Worm (Caenorhabditis elegans) whole organism, young adult: Measurements from ENCODE around the gene lpd-7.

Experiments
- B0019.2 ChIP-seq: fragments of 200-800 bp; sonication (Bioruptor generic); conservative IDR thresholded peaks from 2 replicates; pipeline ENCODE4 v1.3.6; 2022; ENCODE audit warnings: missing genetic modification reagents, missing genetic modification characterization, missing compliant biosample characterization
- B0035.1 ChIP-seq: sonication (generic microtip); optimal IDR thresholded peaks from 2 replicates; lab custom pipeline; 2016; ENCODE audit warnings: missing genetic modification characterization, mild to moderate bottlenecking, missing compliant biosample characterization, missing genotype, missing genetic modification reagents
- F33H1.4 ChIP-seq: fragments of 200-800 bp; sonication (Bioruptor generic); IDR thresholded peaks from 2 replicates; pipeline ENCODE4 v1.3.6; 2022; ENCODE audit warnings: missing genetic modification reagents, missing genetic modification characterization, missing compliant biosample characterization
- F52B5.7 ChIP-seq: sonication (generic microtip); optimal IDR thresholded peaks from 2 replicates; lab custom pipeline; 2016; ENCODE audit warnings: mild to moderate bottlenecking, missing genetic modification characterization, missing compliant biosample characterization
- K11D2.4 ChIP-seq: fragments of 200-800 bp; sonication (Bioruptor generic); IDR thresholded peaks from 2 replicates; pipeline ENCODE4 v1.3.6; 2022; ENCODE audit warnings: missing genetic modification reagents, missing genetic modification characterization, missing compliant biosample characterization
- K12H6.12 ChIP-seq: fragments of 200-800 bp; sonication (Bioruptor generic); optimal IDR thresholded peaks from 2 replicates; lab custom pipeline; 2018; ENCODE audit warnings: mild to moderate bottlenecking, missing genetic modification characterization, missing compliant biosample characterization
- Y53G8AR.9 ChIP-seq: fragments of 200-800 bp; sonication (Bioruptor generic); conservative IDR thresholded peaks from 2 replicates; pipeline ENCODE4 v1.3.6; 2022; ENCODE audit warnings: missing genetic modification reagents, missing genetic modification characterization, missing compliant biosample characterization
- Y95B8A.8 ChIP-seq: fragments of 200-800 bp; sonication (Bioruptor generic); IDR thresholded peaks from 2 replicates; pipeline ENCODE4 v1.3.6; 2022; ENCODE audit warnings: missing genetic modification reagents, missing genetic modification characterization, missing compliant biosample characterization
- ZK185.1 ChIP-seq: sonication (generic microtip); optimal IDR thresholded peaks from 2 replicates; lab custom pipeline; 2016; ENCODE audit warnings: mild to moderate bottlenecking, missing genetic modification characterization, missing compliant biosample characterization; ENCODE audit not compliant: poor library complexity, severe bottlenecking
- aptf-2 ChIP-seq: fragments of 200-800 bp; sonication (Bioruptor generic); conservative IDR thresholded peaks from 2 replicates; pipeline ENCODE4 v1.3.6; 2022; ENCODE audit warnings: missing genetic modification reagents, missing genetic modification characterization, missing compliant biosample characterization
- athp-1 ChIP-seq: sonication (generic microtip); optimal IDR thresholded peaks from 2 replicates; lab custom pipeline; 2017; ENCODE audit warnings: mild to moderate bottlenecking, missing genetic modification characterization, missing compliant biosample characterization
- attf-5 ChIP-seq: fragments of 200-800 bp; sonication (Bioruptor generic); optimal IDR thresholded peaks from 2 replicates; lab custom pipeline; 2018; ENCODE audit warnings: mild to moderate bottlenecking, missing genetic modification characterization, missing compliant biosample characterization
- cebp-1 ChIP-seq, 2 experiments: fragments of 200-800 bp in 1 of 2; sonication (Bioruptor generic) in 1 of 2; sonication (generic microtip) in 1 of 2; IDR thresholded peaks in 1 of 2; optimal IDR thresholded peaks in 1 of 2; 2 replicates each; pipeline versions ENCODE4 v1.3.6 to Lab custom; 2017 to 2022; ENCODE audit warnings: missing compliant biosample characterization in 2 of 2, missing genetic modification characterization in 2 of 2, mild to moderate bottlenecking in 1 of 2, missing genetic modification reagents in 1 of 2, moderate library complexity in 1 of 2
- ceh-27 ChIP-seq: fragments of 200-800 bp; sonication (Bioruptor generic); optimal IDR thresholded peaks from 2 replicates; lab custom pipeline; 2018; ENCODE audit warnings: mild to moderate bottlenecking, missing genetic modification characterization, moderate library complexity, missing compliant biosample characterization
- ceh-58 ChIP-seq: fragments of 200-800 bp; sonication (Bioruptor generic); IDR thresholded peaks from 2 replicates; pipeline ENCODE4 v1.3.6; 2022; ENCODE audit warnings: missing genetic modification characterization, missing compliant biosample characterization
- chd-7 ChIP-seq: sonication (generic microtip); optimal IDR thresholded peaks from 2 replicates; lab custom pipeline; 2016; ENCODE audit warnings: mild to moderate bottlenecking, missing genetic modification characterization, moderate library complexity, missing compliant biosample characterization
- die-1 ChIP-seq: sonication (generic microtip); optimal IDR thresholded peaks from 2 replicates; lab custom pipeline; 2016; ENCODE audit warnings: missing genotype, mild to moderate bottlenecking, missing genetic modification characterization, missing compliant biosample characterization
- egl-44 ChIP-seq: fragments of 200-800 bp; sonication (Bioruptor generic); IDR thresholded peaks from 2 replicates; pipeline ENCODE4 v1.3.6; 2022; ENCODE audit warnings: missing genetic modification reagents, missing genetic modification characterization, missing compliant biosample characterization
- egrh-3 ChIP-seq: fragments of 200-800 bp; sonication (Bioruptor generic); IDR thresholded peaks from 2 replicates; pipeline ENCODE4 v1.3.6; 2022; ENCODE audit warnings: missing genetic modification reagents, missing genetic modification characterization, missing compliant biosample characterization
- ets-4 ChIP-seq: fragments of 200-800 bp; sonication (Bioruptor generic); optimal IDR thresholded peaks from 2 replicates; lab custom pipeline; 2018; ENCODE audit warnings: mild to moderate bottlenecking, missing genetic modification characterization, missing compliant biosample characterization
- gei-17 ChIP-seq: fragments of 200-800 bp; sonication (Bioruptor generic); optimal IDR thresholded peaks from 2 replicates; lab custom pipeline; 2018; ENCODE audit warnings: mild to moderate bottlenecking, missing genetic modification characterization, missing compliant biosample characterization
- hmg-1.2 ChIP-seq: fragments of 200-800 bp; sonication (Bioruptor generic); IDR thresholded peaks from 2 replicates; pipeline ENCODE4 v1.3.6; 2022; ENCODE audit warnings: missing genetic modification reagents, missing genetic modification characterization, missing compliant biosample characterization
- hmg-20 ChIP-seq: fragments of 200-800 bp; sonication (Bioruptor generic); IDR thresholded peaks from 2 replicates; pipeline ENCODE4 v1.3.6; 2022; ENCODE audit warnings: missing genetic modification reagents, missing genetic modification characterization, missing compliant biosample characterization
- lag-1 ChIP-seq: fragments of 200-800 bp; sonication (Bioruptor generic); IDR thresholded peaks from 2 replicates; pipeline ENCODE4 v1.3.6; 2022; ENCODE audit warnings: missing genetic modification reagents, missing genetic modification characterization, missing compliant biosample characterization
- let-526 ChIP-seq: fragments of 200-800 bp; sonication (Bioruptor generic); IDR thresholded peaks from 2 replicates; pipeline ENCODE4 v1.3.6; 2022; ENCODE audit warnings: missing genetic modification reagents, missing genetic modification characterization, missing compliant biosample characterization
- let-607 ChIP-seq, 2 experiments: fragments of 200-800 bp in 1 of 2; sonication (Bioruptor generic) in 1 of 2; sonication (generic microtip) in 1 of 2; optimal IDR thresholded peaks; 2 replicates each; lab custom pipeline; 2016 to 2018; ENCODE audit warnings: mild to moderate bottlenecking in 2 of 2, missing compliant biosample characterization in 2 of 2, missing genetic modification characterization in 2 of 2, moderate library complexity in 2 of 2, missing genotype in 1 of 2
- lin-35 ChIP-seq, 3 experiments: fragments of 150-350 bp in 2 of 3; sonication (generic microtip) in 1 of 3; optimal IDR thresholded peaks; 2 replicates each; lab custom pipeline; 2014 to 2018; ENCODE audit warnings: missing biosample characterization in 3 of 3, missing genetic modification characterization in 3 of 3, missing genetic modification reagents in 3 of 3
- lin-40 ChIP-seq: sonication (generic microtip); optimal IDR thresholded peaks from 2 replicates; lab custom pipeline; 2016; ENCODE audit warnings: missing genetic modification characterization, mild to moderate bottlenecking, missing compliant biosample characterization, missing genotype, missing genetic modification reagents
- lin-54 ChIP-seq: fragments of 200-800 bp; sonication (Bioruptor generic); optimal IDR thresholded peaks from 2 replicates; lab custom pipeline; 2018; ENCODE audit warnings: mild to moderate bottlenecking, missing genetic modification characterization, missing compliant biosample characterization
- madf-6 ChIP-seq: fragments of 200-800 bp; sonication (Bioruptor generic); IDR thresholded peaks from 2 replicates; pipeline ENCODE4 v1.3.6; 2022; ENCODE audit warnings: missing genetic modification reagents, missing genetic modification characterization, missing compliant biosample characterization
- nfyb-1 ChIP-seq: fragments of 200-800 bp; sonication (Bioruptor generic); IDR thresholded peaks from 2 replicates; pipeline ENCODE4 v1.3.6; 2022; ENCODE audit warnings: missing genetic modification reagents, missing genetic modification characterization, missing compliant biosample characterization
- nhr-80 ChIP-seq: sonication (generic microtip); optimal IDR thresholded peaks from 2 replicates; lab custom pipeline; 2016; ENCODE audit warnings: missing genetic modification characterization, missing compliant biosample characterization
- nhr-90 ChIP-seq: sonication (generic microtip); optimal IDR thresholded peaks from 2 replicates; lab custom pipeline; 2016; ENCODE audit warnings: missing genotype, mild to moderate bottlenecking, missing genetic modification characterization, missing compliant biosample characterization
- pbrm-1 ChIP-seq: fragments of 200-800 bp; sonication (Bioruptor generic); IDR thresholded peaks from 2 replicates; pipeline ENCODE4 v1.3.6; 2022; ENCODE audit warnings: missing genetic modification reagents, missing genetic modification characterization, missing compliant biosample characterization
- rcor-1 ChIP-seq: fragments of 200-800 bp; sonication (Bioruptor generic); IDR thresholded peaks from 2 replicates; pipeline ENCODE4 v1.3.6; 2022; ENCODE audit warnings: missing genetic modification reagents, missing genetic modification characterization, missing compliant biosample characterization
- repo-1 ChIP-seq: sonication (generic microtip); optimal IDR thresholded peaks from 2 replicates; lab custom pipeline; 2017; ENCODE audit warnings: mild to moderate bottlenecking, missing genetic modification characterization, missing compliant biosample characterization
- rpc-1 ChIP-seq, 2 experiments: fragments of 150-350 bp in 1 of 2; sonication (generic microtip) in 1 of 2; optimal IDR thresholded peaks; 2 replicates each; lab custom pipeline; 2014 to 2018; ENCODE audit warnings: missing biosample characterization in 1 of 2, missing genetic modification characterization in 1 of 2, missing genetic modification reagents in 1 of 2, missing genotype in 1 of 2
- snpc-4 ChIP-seq, 5 experiments: fragments of 150-350 bp in 1 of 5; sonication (generic microtip) in 4 of 5; optimal IDR thresholded peaks; 2 replicates each; lab custom pipeline; 2014 to 2018; ENCODE audit warnings: missing genetic modification characterization in 5 of 5, missing biosample characterization in 3 of 5, antibody characterized with exemption in 2 of 5, mild to moderate bottlenecking in 2 of 5, missing compliant biosample characterization in 2 of 5, missing genotype in 2 of 5, moderate library complexity in 2 of 5, missing genetic modification reagents in 1 of 5
- somi-1 ChIP-seq: fragments of 200-800 bp; sonication (Bioruptor generic); optimal IDR thresholded peaks from 2 replicates; lab custom pipeline; 2018; ENCODE audit warnings: mild to moderate bottlenecking, missing genetic modification characterization, missing compliant biosample characterization
- tbp1 ChIP-seq: fragments of 200-800 bp; sonication (Bioruptor generic); optimal IDR thresholded peaks from 2 replicates; lab custom pipeline; 2018; ENCODE audit warnings: mild to moderate bottlenecking, missing genetic modification characterization, missing compliant biosample characterization
- tlf-1 ChIP-seq: fragments of 200-800 bp; sonication (Bioruptor generic); optimal IDR thresholded peaks from 2 replicates; lab custom pipeline; 2018; ENCODE audit warnings: mild to moderate bottlenecking, missing genetic modification characterization, missing compliant biosample characterization
- unc-62 ChIP-seq: fragments of 150-350 bp; optimal IDR thresholded peaks from 2 replicates; lab custom pipeline; 2014; ENCODE audit warnings: missing biosample characterization, missing genetic modification reagents, missing genetic modification characterization
- zim-3 ChIP-seq: sonication (generic microtip); optimal IDR thresholded peaks from 2 replicates; lab custom pipeline; 2017; ENCODE audit warnings: mild to moderate bottlenecking, missing genetic modification characterization, moderate library complexity, missing compliant biosample characterization
- ztf-18 ChIP-seq: sonication (generic microtip); optimal IDR thresholded peaks from 2 replicates; lab custom pipeline; 2016; ENCODE audit warnings: missing genotype, mild to moderate bottlenecking, missing genetic modification characterization, missing compliant biosample characterization
- ztf-25 ChIP-seq: fragments of 200-800 bp; sonication (Bioruptor generic); IDR thresholded peaks from 2 replicates; pipeline ENCODE4 v1.3.6; 2022; ENCODE audit warnings: missing genetic modification reagents, missing genetic modification characterization, missing compliant biosample characterization

The lpd-7 gene

ce11 chrIII:7570083-7570695 is 3.0 kb upstream of the lpd-7 start, which contains the start of gene R13A5.7:
TSS of gene R13A5.7 (minus strand) at chrIII:7570133.
- TF ChIP-seq lag-1 (GFP tag; lab: Robert Waterston, UW), result no peak
- peak; percentile 69 for TF ChIP-seq lin-54 (GFP tag; lab: Kevin White, UChicago)
- TF ChIP-seq K11D2.4 (GFP tag; lab: Robert Waterston, UW), result 0 out of 2 replicates have a peak, but pooled peaks have one; percentile 17
- TF ChIP-seq lin-35 (GFP tag; optimal IDR thresholded peaks at IDR 0.05; lab: Kevin White, UChicago), result peak in 1 of 3 experiments; percentile 62
- peak; percentile 10 for TF ChIP-seq unc-62 (GFP tag; lab: Kevin White, UChicago)
- TF ChIP-seq rcor-1 (GFP tag; lab: Robert Waterston, UW), result 0 out of 2 replicates have a peak, but pooled peaks have one; percentile 27
- no peak for TF ChIP-seq repo-1 (tag; lab: Kevin White, UChicago)
- peak; percentile 46; the same call in 1 of the 2 replicates for TF ChIP-seq pbrm-1 (GFP tag; lab: Robert Waterston, UW)
- TF ChIP-seq gei-17, result peak; percentile 21
- no peak for TF ChIP-seq zim-3
- peak; percentile 69 for TF ChIP-seq lin-40 (tag; lab: Kevin White, UChicago)
- TF ChIP-seq ets-4, result peak; percentile 12
- peak; percentile 6 for TF ChIP-seq F52B5.7 (tag; lab: Kevin White, UChicago)
- TF ChIP-seq somi-1 (GFP tag; lab: Kevin White, UChicago), result peak; percentile 25
- peak; percentile 64 for TF ChIP-seq K12H6.12 (tag; lab: Kevin White, UChicago)
- peak; percentile 36 for TF ChIP-seq tbp1 (GFP tag; lab: Kevin White, UChicago)
- TF ChIP-seq Y53G8AR.9 (GFP tag; lab: Robert Waterston, UW), result no peak
- TF ChIP-seq attf-5 (GFP tag; lab: Kevin White, UChicago), result peak; percentile 85
- 0 out of 2 replicates have a peak, but pooled peaks have one; percentile 26 for TF ChIP-seq madf-6 (GFP tag; lab: Robert Waterston, UW)
- TF ChIP-seq B0019.2 (GFP tag; lab: Robert Waterston, UW), result no peak
- TF ChIP-seq egl-44 (GFP tag; lab: Robert Waterston, UW), result peak; percentile 50; the same call in 1 of the 2 replicates
- no peak for TF ChIP-seq rpc-1 (optimal IDR thresholded peaks at IDR 0.05; lab: Kevin White, UChicago)
- TF ChIP-seq rpc-1 (tag; optimal IDR thresholded peaks at IDR 0.05; lab: Kevin White, UChicago), result no peak
- TF ChIP-seq nhr-90 (tag; lab: Kevin White, UChicago), result peak; percentile 36
- TF ChIP-seq chd-7 (tag; lab: Kevin White, UChicago), result peak; percentile 69
- no peak for TF ChIP-seq ceh-58 (GFP tag; lab: Robert Waterston, UW)
- peak; percentile 71 for TF ChIP-seq ZK185.1
- TF ChIP-seq die-1, result peak; percentile 52
- TF ChIP-seq ztf-25 (GFP tag; lab: Robert Waterston, UW), result no peak
- TF ChIP-seq let-607 (tag; optimal IDR thresholded peaks at IDR 0.05; lab: Kevin White, UChicago), result peak in 1 of 2 experiments; percentile 26
- TF ChIP-seq hmg-1.2 (GFP tag; lab: Robert Waterston, UW), result peak; percentile 85
- TF ChIP-seq nfyb-1 (GFP tag; lab: Robert Waterston, UW), result peak; percentile 84
- no peak for TF ChIP-seq Y95B8A.8 (GFP tag; lab: Robert Waterston, UW)
- TF ChIP-seq F33H1.4, result no peak
- TF ChIP-seq tlf-1 (GFP tag; lab: Kevin White, UChicago), result peak; percentile 28
- peak; percentile 12 for TF ChIP-seq athp-1
- 0 out of 2 replicates have a peak, but pooled peaks have one; percentile 47 for TF ChIP-seq aptf-2
- peak; percentile 80 for TF ChIP-seq ceh-27
- peak; percentile 42; the same call in 1 of the 2 replicates for TF ChIP-seq egrh-3
- no peak for TF ChIP-seq B0035.1
- 0 out of 2 replicates have a peak, but pooled peaks have one; percentile 37 for TF ChIP-seq let-526 (GFP tag; lab: Robert Waterston, UW)
- no peak for TF ChIP-seq snpc-4 (GFP tag; optimal IDR thresholded peaks at IDR 0.05; lab: Kevin White, UChicago)
- peak in 3 of 4 experiments; percentile 6 to 68 (median 59) for TF ChIP-seq snpc-4 (tag; optimal IDR thresholded peaks at IDR 0.05; lab: Kevin White, UChicago)
- no peak for TF ChIP-seq cebp-1 (GFP tag; IDR thresholded peaks at IDR 0.05; lab: Robert Waterston, UW)
- TF ChIP-seq cebp-1 (tag; optimal IDR thresholded peaks at IDR 0.05; lab: Kevin White, UChicago), result peak; percentile 81
- TF ChIP-seq ztf-18 (tag; lab: Kevin White, UChicago), result peak; percentile 57
- TF ChIP-seq hmg-20, result 0 out of 2 replicates have a peak, but pooled peaks have one; percentile 3
- peak; percentile 97 for TF ChIP-seq nhr-80
